Worm (Caenorhabditis elegans): ENCODE data around the gene C08B6.2.

DNA sequence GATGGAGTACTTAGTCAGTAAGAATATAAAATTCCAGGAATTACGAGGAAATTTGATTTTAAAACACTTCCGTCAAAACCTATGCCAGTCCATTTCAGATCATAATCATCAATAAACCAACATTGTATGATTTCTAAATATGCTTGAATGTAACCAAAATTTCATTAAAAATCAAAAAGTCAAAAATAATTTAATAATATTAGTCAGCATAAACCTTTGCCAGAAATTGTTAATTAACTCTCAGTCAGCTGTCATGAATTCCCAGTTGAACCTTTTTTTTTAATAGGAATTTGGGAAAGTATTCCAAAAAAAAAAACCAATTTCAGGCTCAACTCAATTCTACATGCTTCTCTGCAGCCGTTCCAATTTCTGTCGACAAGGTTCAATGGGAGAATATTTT is 42.8 kb downstream of the C08B6.2 start, which contains the start of gene srsx-26:
- TF ChIP-seq lsy-2 (tag; optimal IDR thresholded peaks at IDR 0.05) (no peak), C04F5.9 (tag; optimal IDR thresholded peaks at IDR 0.05) (no peak), alr-1 (tag; optimal IDR thresholded peaks at IDR 0.05; ENCODE audit: borderline replicate concordance) (no peak), nhr-76 (tag; optimal IDR thresholded peaks at IDR 0.05) (no peak), ztf-11 (tag; optimal IDR thresholded peaks at IDR 0.05) (no peak), mep-1 (tag; optimal IDR thresholded peaks at IDR 0.05) (no peak), zag-1 (tag; optimal IDR thresholded peaks at IDR 0.05) (no peak)

Measured in whole organism, L1 larva.